Fruit fly (Drosophila melanogaster) whole organism, adult: Measurements from ENCODE around the gene meru.

Experiments used
- CG11617 ChIP-seq: fragments of 200-800 bp; sonication (Bioruptor generic); optimal IDR thresholded peaks from 2 replicates; lab custom pipeline; 2017; ENCODE audit warnings: mild to moderate bottlenecking, missing biosample characterization, missing genetic modification reagents, missing genetic modification characterization
- Clk ChIP-seq: fragments of 200-800 bp; sonication (Bioruptor generic); optimal IDR thresholded peaks from 2 replicates; lab custom pipeline; 2017; ENCODE audit warnings: missing biosample characterization, missing genetic modification characterization
- kay ChIP-seq: fragments of 200-800 bp; sonication (Bioruptor generic); peaks from one replicate; lab custom pipeline; 2016; ENCODE audit warnings: missing biosample characterization, missing genetic modification characterization, borderline replicate concordance
- ovo ChIP-seq: fragments of 200-800 bp; sonication (Bioruptor generic); optimal IDR thresholded peaks from 2 replicates; lab custom pipeline; 2016; ENCODE audit warnings: missing biosample characterization, missing genetic modification characterization

DNA sequence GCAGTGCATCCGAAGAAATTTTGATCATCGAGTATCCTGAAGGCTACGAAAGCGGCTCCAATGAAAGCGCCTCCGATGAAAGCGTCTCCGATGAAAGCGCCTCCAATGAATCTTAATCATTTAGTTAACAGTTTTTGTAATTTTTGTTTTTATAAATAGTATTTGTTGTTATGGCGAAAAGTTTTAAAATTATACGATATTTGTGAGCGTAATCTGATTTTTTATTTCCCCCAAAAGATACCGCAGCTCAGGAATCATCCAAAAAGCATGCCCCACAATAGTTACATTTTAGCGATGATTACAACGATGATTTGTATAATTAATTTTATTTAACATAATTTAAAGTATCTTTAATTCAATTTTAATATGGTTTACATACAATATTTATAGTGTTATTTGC, 34.1 kb downstream of the meru start:
- TF ChIP-seq CG11617 (GFP tag; lab: Kevin White, UChicago) (no peak), ovo (GFP tag; lab: Kevin White, UChicago) (no peak), kay (GFP tag; lab: Kevin White, UChicago) (no peak), Clk (GFP tag; lab: Kevin White, UChicago) (no peak)
